Fruit fly (Drosophila melanogaster): ENCODE data around the gene Tango14.

Gene Tango14

DNA sequence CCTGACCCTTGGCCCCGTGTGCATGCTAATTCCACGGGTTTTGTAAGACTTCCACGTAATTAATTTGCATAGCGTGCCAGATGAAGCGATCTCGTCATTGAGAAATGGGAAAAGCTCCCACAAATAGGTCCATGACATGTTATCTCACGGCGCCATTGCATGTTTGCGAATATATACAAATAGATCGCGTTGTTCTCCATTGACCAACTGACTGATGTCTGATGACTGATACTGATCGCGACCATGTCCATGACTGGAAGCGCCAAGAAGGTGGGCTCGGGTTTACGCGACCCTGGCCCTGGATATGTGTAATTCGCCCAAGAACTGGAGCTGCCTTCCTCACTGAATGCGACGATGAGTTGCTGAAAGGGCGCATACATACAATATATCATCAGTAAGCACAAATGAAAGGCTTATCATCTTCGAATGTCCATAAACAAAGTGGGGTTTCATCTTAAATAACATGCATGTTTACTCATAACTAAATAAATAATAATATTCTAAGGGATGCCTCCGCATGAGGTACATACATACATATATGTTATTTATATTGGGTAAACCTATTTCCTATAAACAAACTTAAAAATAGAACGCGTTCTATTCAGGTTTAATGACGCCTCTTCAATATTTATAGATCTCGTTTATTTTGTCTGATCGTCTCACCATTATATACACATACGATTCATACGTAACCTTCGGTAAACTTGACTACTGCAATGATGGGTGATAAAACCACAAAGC, 35.2 kb upstream of the Tango14 start:
- TF ChIP-seq eg (GFP tag; IDR thresholded peaks at IDR 0.05) (no peak), CG11762 (GFP tag; optimal IDR thresholded peaks at IDR 0.05; ENCODE audit: insufficient read depth) (no peak), svp (GFP tag) (peak; percentile 72), CG8119 (GFP tag; IDR thresholded peaks at IDR 0.05) (no peak), Eip78C (GFP tag) (peak; percentile 40), Smox (GFP tag; optimal IDR thresholded peaks at IDR 0.05) (no peak), Lpt (GFP tag; optimal IDR thresholded peaks at IDR 0.05) (no peak), fkh (GFP tag; optimal IDR thresholded peaks at IDR 0.05) (peak; percentile 82), CG8632 (GFP tag; optimal IDR thresholded peaks at IDR 0.05) (no peak), vri (GFP tag; optimal IDR thresholded peaks at IDR 0.05) (no peak), Eip75B (GFP tag; optimal IDR thresholded peaks at IDR 0.05) (no peak), Blimp-1 (GFP tag; optimal IDR thresholded peaks at IDR 0.05) (no peak), dsx (GFP tag; optimal IDR thresholded peaks at IDR 0.05; ENCODE audit: poor library complexity, severe bottlenecking) (no peak), acj6 (GFP tag; optimal IDR thresholded peaks at IDR 0.05) (no peak), CG3919 (GFP tag; optimal IDR thresholded peaks at IDR 0.05) (no peak), CG6163 (GFP tag; IDR thresholded peaks at IDR 0.05) (no peak)

DNA sequence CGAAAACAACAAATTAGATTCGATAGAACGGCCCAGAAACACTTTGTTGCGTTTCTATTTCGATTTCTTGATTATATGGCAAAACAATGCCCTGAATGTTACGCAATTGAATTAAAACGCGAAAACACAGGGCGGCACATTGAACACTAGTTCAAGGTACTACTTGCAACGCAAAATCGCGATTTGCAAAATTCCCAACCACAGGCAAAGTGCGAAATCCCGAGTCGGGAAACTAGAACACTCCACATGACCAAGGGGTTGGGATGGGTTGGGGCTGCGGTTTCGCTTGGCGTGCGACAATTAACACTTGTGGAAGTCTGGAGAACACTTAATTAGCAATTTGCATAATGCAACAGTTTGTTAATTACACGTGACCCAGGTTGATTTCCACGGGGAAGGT, 34.2 kb upstream of the Tango14 start:
- TF ChIP-seq topi (GFP tag; optimal IDR thresholded peaks at IDR 0.05), result no peak
- peak; percentile 5 for TF ChIP-seq CG10669 (GFP tag; optimal IDR thresholded peaks at IDR 0.05)

DNA sequence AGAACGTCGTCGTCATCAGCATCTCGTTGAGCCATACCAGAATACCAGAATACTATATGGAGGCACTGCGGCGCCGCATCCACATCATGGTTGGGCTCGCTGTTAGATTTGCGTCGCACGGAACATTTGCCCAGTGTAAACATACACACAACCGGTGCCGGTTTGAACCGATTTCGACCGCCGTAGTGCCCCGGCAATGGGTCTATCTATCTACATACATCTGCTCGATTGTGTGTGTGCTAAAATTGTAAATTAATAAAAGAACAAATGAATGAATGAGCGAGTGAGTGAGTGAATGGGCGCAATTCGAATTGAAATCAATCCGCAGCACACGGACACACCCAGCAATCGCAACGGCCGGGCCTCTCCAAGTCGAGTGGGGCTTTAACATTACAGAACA, 33.0 kb upstream of the Tango14 start:
- TF ChIP-seq CG6854 (GFP tag; optimal IDR thresholded peaks at IDR 0.05) (no peak), CG9139 (GFP tag; optimal IDR thresholded peaks at IDR 0.05) (no peak), CG6792 (GFP tag; optimal IDR thresholded peaks at IDR 0.05) (no peak), CG34406 (GFP tag; optimal IDR thresholded peaks at IDR 0.05) (no peak), fkh (GFP tag; optimal IDR thresholded peaks at IDR 0.05) (peak; percentile 82), CG16779 (tag; optimal IDR thresholded peaks at IDR 0.05) (peak; percentile 45), CG15336 (GFP tag; IDR thresholded peaks at IDR 0.05) (no peak), svp (GFP tag) (peak; percentile 2)

DNA sequence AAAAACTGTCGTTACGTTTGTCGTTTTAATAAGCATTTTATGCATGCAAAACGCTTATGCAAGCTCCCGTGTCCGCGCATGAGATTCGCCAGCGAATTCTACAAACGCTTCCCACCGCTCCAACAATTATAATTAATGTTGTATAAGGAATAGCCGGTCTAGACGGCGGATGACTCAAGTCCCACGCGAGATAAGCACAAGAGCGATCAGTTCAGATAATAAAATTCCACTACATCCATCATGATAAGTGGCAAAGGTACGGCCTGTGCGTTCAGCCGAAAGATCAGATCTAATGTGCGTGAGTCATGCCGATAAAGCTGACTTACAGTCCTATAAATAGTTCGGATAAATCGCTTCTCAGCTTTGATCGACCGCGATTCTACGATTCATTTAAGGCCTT, 31.9 kb upstream of the Tango14 start:
- no peak for TF ChIP-seq CG1621 (tag; optimal IDR thresholded peaks at IDR 0.05)
- TF ChIP-seq Smox (GFP tag; optimal IDR thresholded peaks at IDR 0.05), result no peak
- TF ChIP-seq lz (GFP tag; optimal IDR thresholded peaks at IDR 0.05), result no peak
- TF ChIP-seq svp (GFP tag), result peak; percentile 66
- TF ChIP-seq CG11762 (GFP tag; optimal IDR thresholded peaks at IDR 0.05; ENCODE audit: insufficient read depth), result no peak
- TF ChIP-seq CG7368 (GFP tag; optimal IDR thresholded peaks at IDR 0.05), result no peak

DNA sequence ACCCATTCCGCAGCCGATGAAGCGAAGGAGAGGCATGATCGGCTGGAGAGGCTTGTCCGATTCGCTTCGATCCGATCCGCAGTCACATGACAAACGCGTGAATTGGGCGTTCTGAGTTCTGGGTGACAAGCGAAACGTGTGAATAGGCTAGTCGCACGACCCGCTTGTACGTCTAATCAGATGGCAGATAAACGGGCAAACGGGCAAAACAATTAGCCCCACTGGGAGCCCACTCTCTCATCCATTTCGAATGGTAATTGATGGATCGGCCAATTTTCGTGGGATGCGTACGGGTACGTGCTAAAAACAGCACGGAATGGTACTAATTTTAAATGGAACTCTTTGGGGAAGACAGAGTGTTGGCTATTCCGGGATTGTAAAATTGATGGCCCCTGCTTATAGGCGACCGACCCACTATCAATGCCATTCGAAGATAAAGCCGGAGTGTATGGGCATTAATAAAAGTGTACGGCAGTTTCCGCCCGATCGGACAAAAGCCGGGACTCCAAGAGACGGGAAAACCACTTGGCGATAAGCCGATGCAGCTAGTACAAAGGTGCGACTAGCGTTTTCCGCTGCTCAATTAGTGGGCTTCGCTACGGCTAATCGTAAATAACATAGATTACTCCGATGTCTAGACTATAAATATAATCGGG, 30.9 kb upstream of the Tango14 start:
- no peak for TF ChIP-seq Met (GFP tag; optimal IDR thresholded peaks at IDR 0.05)

DNA sequence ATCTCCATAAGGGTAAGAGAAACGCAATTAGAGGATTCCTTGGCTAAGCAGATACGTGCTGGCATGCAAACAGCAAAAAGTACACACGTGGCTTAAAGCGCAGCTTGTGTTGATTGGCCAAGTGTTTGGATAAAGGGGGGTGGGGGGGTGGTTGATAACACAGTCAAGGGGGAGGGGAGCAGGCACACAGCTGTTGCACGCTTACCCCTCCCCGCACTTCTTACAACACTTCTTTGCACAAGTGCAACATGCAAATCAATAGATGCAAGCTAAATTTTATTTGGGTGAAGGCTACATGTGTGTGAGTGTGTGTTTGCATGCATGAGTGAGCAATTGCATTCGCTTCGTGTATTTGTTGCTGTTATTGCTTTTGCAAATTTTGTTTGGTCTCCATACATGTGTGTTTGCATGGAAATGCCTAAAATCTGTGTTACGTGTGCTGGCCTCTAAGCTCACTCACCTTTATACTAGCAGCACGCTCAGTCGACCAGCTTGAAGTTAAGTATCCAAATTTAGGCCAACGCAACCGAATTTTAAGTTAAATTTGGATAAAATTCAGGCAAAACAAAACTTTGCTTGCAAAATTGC, 30.0 kb upstream of the Tango14 start:
- TF ChIP-seq Hr4 (GFP tag; optimal IDR thresholded peaks at IDR 0.05), result no peak
- no peak for TF ChIP-seq Ets21C (GFP tag; optimal IDR thresholded peaks at IDR 0.05)
- TF ChIP-seq Sox102F (GFP tag; optimal IDR thresholded peaks at IDR 0.05), result no peak
- no peak for TF ChIP-seq CG8119 (GFP tag; IDR thresholded peaks at IDR 0.05)
- TF ChIP-seq CG8632 (GFP tag; optimal IDR thresholded peaks at IDR 0.05), result no peak
- TF ChIP-seq acj6 (GFP tag; optimal IDR thresholded peaks at IDR 0.05), result no peak
- TF ChIP-seq CG11294 (GFP tag; IDR thresholded peaks at IDR 0.05), result no peak
- TF ChIP-seq CG6163 (GFP tag; IDR thresholded peaks at IDR 0.05), result no peak
- no peak for TF ChIP-seq pdm3 (GFP tag; optimal IDR thresholded peaks at IDR 0.05)
- peak; percentile 29 for TF ChIP-seq fkh (GFP tag; optimal IDR thresholded peaks at IDR 0.05)
- no peak for TF ChIP-seq CG31627 (GFP tag; optimal IDR thresholded peaks at IDR 0.05)
- TF ChIP-seq CG6808 (GFP tag; optimal IDR thresholded peaks at IDR 0.05), result no peak
- no peak for TF ChIP-seq CG3919 (GFP tag; optimal IDR thresholded peaks at IDR 0.05)
- TF ChIP-seq CG32006 (GFP tag; optimal IDR thresholded peaks at IDR 0.05), result no peak
- peak; percentile 46; the same call in 1 of the 3 replicates for TF ChIP-seq eg (GFP tag; IDR thresholded peaks at IDR 0.05)
- TF ChIP-seq Blimp-1 (GFP tag; optimal IDR thresholded peaks at IDR 0.05), result no peak
- no peak for TF ChIP-seq CG10631 (GFP tag; optimal IDR thresholded peaks at IDR 0.05)
